Fruit fly (Drosophila melanogaster) whole organism, embryonic: ENCODE measurements around the gene CG18662.

ENCODE experiments used
- Atf6 ChIP-seq: fragments of 200-800 bp; sonication (Bioruptor generic); IDR thresholded peaks from 2 replicates; pipeline ENCODE4 v1.3.6; 2022; ENCODE audit warnings: missing biosample characterization, missing genetic modification characterization
- CG10147 ChIP-seq: fragments of 200-800 bp; sonication (Bioruptor generic); optimal IDR thresholded peaks from 2 replicates; lab custom pipeline; 2019; ENCODE audit warnings: missing biosample characterization, mild to moderate bottlenecking, missing genetic modification characterization, moderate library complexity
- CG10267 ChIP-seq: fragments of 200-800 bp; sonication (Bioruptor generic); optimal IDR thresholded peaks from 2 replicates; lab custom pipeline; 2018; ENCODE audit warnings: missing biosample characterization, mild to moderate bottlenecking, missing genetic modification characterization, moderate library complexity
- CG12071 ChIP-seq: fragments of 200-800 bp; sonication (Bioruptor generic); optimal IDR thresholded peaks from 3 replicates; lab custom pipeline; 2018; ENCODE audit warnings: missing biosample characterization, mild to moderate bottlenecking, missing genetic modification characterization
- CG12744 ChIP-seq: fragments of 200-800 bp; sonication (Bioruptor generic); optimal IDR thresholded peaks from 2 replicates; lab custom pipeline; 2016; ENCODE audit warnings: missing biosample characterization, missing genetic modification characterization
- CG12942 ChIP-seq: fragments of 200-800 bp; sonication (Bioruptor generic); optimal IDR thresholded peaks from 3 replicates; lab custom pipeline; 2016; ENCODE audit warnings: missing biosample characterization, missing genetic modification characterization
- CG14014 ChIP-seq: fragments of 200-800 bp; sonication (Bioruptor generic); IDR thresholded peaks from 2 replicates; pipeline ENCODE4 v1.3.6; 2022; ENCODE audit warnings: missing biosample characterization, missing genetic modification characterization
- CG14710 ChIP-seq: fragments of 200-800 bp; sonication (Bioruptor generic); optimal IDR thresholded peaks from 3 replicates; lab custom pipeline; 2019; ENCODE audit warnings: missing biosample characterization, mild to moderate bottlenecking, missing genetic modification characterization, moderate library complexity
- CG1603 ChIP-seq: fragments of 200-800 bp; sonication (Bioruptor generic); optimal IDR thresholded peaks from 2 replicates; lab custom pipeline; 2019; ENCODE audit warnings: missing biosample characterization, mild to moderate bottlenecking, missing genetic modification characterization, moderate library complexity
- CG1647 ChIP-seq: fragments of 200-800 bp; sonication (Bioruptor generic); optimal IDR thresholded peaks from 3 replicates; lab custom pipeline; 2016; ENCODE audit warnings: missing biosample characterization, missing genetic modification characterization
- CG17186 ChIP-seq: fragments of 200-800 bp; sonication (Bioruptor generic); optimal IDR thresholded peaks from 3 replicates; lab custom pipeline; 2017; ENCODE audit warnings: missing biosample characterization, missing genetic modification reagents, missing genetic modification characterization
- CG17361 ChIP-seq: fragments of 200-800 bp; sonication (Bioruptor generic); IDR thresholded peaks from 3 replicates; pipeline ENCODE4 v1.3.6; 2022; ENCODE audit warnings: missing biosample characterization, missing genetic modification characterization
- CG18764 ChIP-seq: fragments of 200-800 bp; sonication (Bioruptor generic); optimal IDR thresholded peaks from 3 replicates; lab custom pipeline; 2016; ENCODE audit warnings: missing biosample characterization, missing genetic modification characterization
- CG31224 ChIP-seq: fragments of 200-800 bp; sonication (Bioruptor generic); IDR thresholded peaks from 2 replicates; pipeline ENCODE4 v1.3.6; 2022; ENCODE audit warnings: missing biosample characterization, missing genetic modification characterization
- CG32532 ChIP-seq: fragments of 200-800 bp; sonication (Bioruptor generic); IDR thresholded peaks from 2 replicates; pipeline ENCODE4 v1.3.6; 2022; ENCODE audit warnings: missing biosample characterization, missing genetic modification characterization
- CG3407 ChIP-seq: fragments of 200-800 bp; sonication (Bioruptor generic); optimal IDR thresholded peaks from 2 replicates; lab custom pipeline; 2018; ENCODE audit warnings: missing biosample characterization, mild to moderate bottlenecking, missing genetic modification characterization
- CG6654 ChIP-seq: fragments of 200-800 bp; sonication (Bioruptor generic); optimal IDR thresholded peaks from 2 replicates; lab custom pipeline; 2017; ENCODE audit warnings: missing biosample characterization, mild to moderate bottlenecking, missing genetic modification characterization
- CG7556 ChIP-seq: fragments of 200-800 bp; sonication (Bioruptor generic); optimal IDR thresholded peaks from 2 replicates; lab custom pipeline; 2017; ENCODE audit warnings: missing biosample characterization, mild to moderate bottlenecking, missing genetic modification characterization
- CG7786 ChIP-seq: fragments of 200-800 bp; sonication (Bioruptor generic); optimal IDR thresholded peaks from 2 replicates; lab custom pipeline; 2016; ENCODE audit warnings: missing biosample characterization, missing genetic modification characterization
- CG8290 ChIP-seq, 3 experiments: fragments of 200-800 bp; sonication (Bioruptor generic); optimal IDR thresholded peaks; 2 replicates each; lab custom pipeline; 2016 to 2019; ENCODE audit warnings: missing biosample characterization in 3 of 3, missing genetic modification characterization in 3 of 3, mild to moderate bottlenecking in 2 of 3, moderate library complexity in 1 of 3
- CG9797 ChIP-seq: fragments of 200-800 bp; sonication (Bioruptor generic); optimal IDR thresholded peaks from 3 replicates; lab custom pipeline; 2018; ENCODE audit warnings: missing biosample characterization, mild to moderate bottlenecking, missing genetic modification characterization
- CHES-1-like ChIP-seq: fragments of 200-800 bp; sonication (Bioruptor generic); optimal IDR thresholded peaks from 2 replicates; lab custom pipeline; 2016; ENCODE audit warnings: missing biosample characterization, missing genetic modification characterization
- Camta ChIP-seq: fragments of 200-800 bp; sonication (Bioruptor generic); optimal IDR thresholded peaks from 2 replicates; lab custom pipeline; 2016; ENCODE audit warnings: missing biosample characterization, missing genetic modification characterization
- CrebB ChIP-seq: fragments of 200-800 bp; sonication (Bioruptor generic); optimal IDR thresholded peaks from 3 replicates; lab custom pipeline; 2018; ENCODE audit warnings: missing biosample characterization, mild to moderate bottlenecking, missing genetic modification characterization
- D ChIP-seq, 2 experiments: fragments of 200-800 bp in 1 of 2; fragments of >200 bp in 1 of 2; sonication (Bioruptor generic) in 1 of 2; optimal IDR thresholded peaks; 2 replicates in 1 of 2; 3 replicates in 1 of 2; lab custom pipeline; 2017; ENCODE audit warnings: mild to moderate bottlenecking in 1 of 2, missing biosample characterization in 1 of 2, missing genetic modification characterization in 1 of 2, missing genetic modification reagents in 1 of 2
- D19B ChIP-seq: fragments of 200-800 bp; sonication (Bioruptor generic); optimal IDR thresholded peaks from 2 replicates; lab custom pipeline; 2017; ENCODE audit warnings: missing biosample characterization, mild to moderate bottlenecking, missing genetic modification characterization
- Dll ChIP-seq: fragments of 200-800 bp; sonication (Bioruptor generic); IDR thresholded peaks from 4 replicates; pipeline ENCODE4 v1.3.6; 2022; ENCODE audit warnings: missing biosample characterization, missing genetic modification characterization; ENCODE audit not compliant: partially characterized antibody
- E2f2 ChIP-seq: fragments of 200-800 bp; sonication (Bioruptor generic); IDR thresholded peaks from 2 replicates; pipeline ENCODE4 v1.3.6; 2022; ENCODE audit warnings: missing biosample characterization, missing genetic modification characterization
- Fer1 ChIP-seq: fragments of 200-800 bp; sonication (Bioruptor generic); optimal IDR thresholded peaks from 2 replicates; lab custom pipeline; 2017; ENCODE audit warnings: missing biosample characterization, mild to moderate bottlenecking, missing genetic modification characterization
- HmgZ ChIP-seq: fragments of 200-800 bp; sonication (Bioruptor generic); optimal IDR thresholded peaks from 2 replicates; lab custom pipeline; 2018; ENCODE audit warnings: missing biosample characterization, mild to moderate bottlenecking, missing genetic modification characterization
- Lhr ChIP-seq: fragments of 200-800 bp; sonication (Bioruptor generic); optimal IDR thresholded peaks from 3 replicates; lab custom pipeline; 2017; ENCODE audit warnings: mild to moderate bottlenecking, missing biosample characterization, missing genetic modification reagents, missing genetic modification characterization
- MBD-R2 ChIP-seq: fragments of 200-800 bp; sonication (Bioruptor generic); IDR thresholded peaks from 2 replicates; pipeline ENCODE4 v1.3.6; 2022; ENCODE audit warnings: missing biosample characterization, missing genetic modification characterization
- Oaz ChIP-seq: fragments of 200-800 bp; sonication (Bioruptor generic); IDR thresholded peaks from 2 replicates; pipeline ENCODE4 v1.3.6; 2022; ENCODE audit warnings: missing biosample characterization, missing genetic modification characterization
- PHDP ChIP-seq: fragments of 200-800 bp; sonication (Bioruptor generic); optimal IDR thresholded peaks from 3 replicates; lab custom pipeline; 2018; ENCODE audit warnings: missing biosample characterization, mild to moderate bottlenecking, missing genetic modification characterization, moderate library complexity
- Ptx1 ChIP-seq: fragments of 200-800 bp; sonication (Bioruptor generic); IDR thresholded peaks from 2 replicates; pipeline ENCODE4 v1.3.6; 2022; ENCODE audit warnings: missing biosample characterization, missing genetic modification characterization
- Scr ChIP-seq: fragments of 200-800 bp; sonication (Bioruptor generic); IDR thresholded peaks from 2 replicates; pipeline ENCODE4 v1.3.6; 2022; ENCODE audit warnings: missing biosample characterization, missing genetic modification characterization; ENCODE audit not compliant: partially characterized antibody
- Stat92E ChIP-seq, 3 experiments: fragments of >200 bp in 2 of 3; fragments of 200-800 bp in 1 of 3; sonication (Bioruptor generic) in 1 of 3; optimal IDR thresholded peaks; 2 replicates each; lab custom pipeline; 2017 to 2019; ENCODE audit warnings: missing biosample characterization in 3 of 3, missing genetic modification characterization in 3 of 3, mild to moderate bottlenecking in 1 of 3, moderate library complexity in 1 of 3
- bowl ChIP-seq: fragments of 200-800 bp; sonication (Bioruptor generic); IDR thresholded peaks from 2 replicates; pipeline ENCODE4 v1.3.6; 2022; ENCODE audit warnings: missing biosample characterization, missing genetic modification characterization
- bsh ChIP-seq, 2 experiments: fragments of 200-800 bp; sonication (Bioruptor generic); optimal IDR thresholded peaks; 2 replicates each; lab custom pipeline; 2017 to 2018; ENCODE audit warnings: mild to moderate bottlenecking in 2 of 2, missing biosample characterization in 2 of 2, missing genetic modification characterization in 2 of 2, moderate library complexity in 1 of 2
- cato ChIP-seq: fragments of 200-800 bp; sonication (Bioruptor generic); optimal IDR thresholded peaks from 2 replicates; lab custom pipeline; 2016; ENCODE audit warnings: missing biosample characterization, missing genetic modification characterization, borderline replicate concordance
- exex ChIP-seq: fragments of 200-800 bp; sonication (Bioruptor generic); optimal IDR thresholded peaks from 4 replicates; lab custom pipeline; 2018; ENCODE audit warnings: missing biosample characterization, mild to moderate bottlenecking, missing genetic modification characterization, moderate library complexity
- ftz-f1 ChIP-seq: fragments of 200-800 bp; sonication (Bioruptor generic); optimal IDR thresholded peaks from 2 replicates; lab custom pipeline; 2016; ENCODE audit warnings: missing biosample characterization, missing genetic modification characterization
- lola ChIP-seq, 3 experiments: fragments of >200 bp in 2 of 3; fragments of 200-800 bp in 1 of 3; sonication (Bioruptor generic) in 1 of 3; optimal IDR thresholded peaks; 2 replicates each; lab custom pipeline; 2017 to 2019; ENCODE audit warnings: missing biosample characterization in 3 of 3, missing genetic modification characterization in 3 of 3, mild to moderate bottlenecking in 1 of 3, moderate library complexity in 1 of 3
- maf-S ChIP-seq: fragments of 200-800 bp; sonication (Bioruptor generic); optimal IDR thresholded peaks from 2 replicates; lab custom pipeline; 2016; ENCODE audit warnings: missing biosample characterization, missing genetic modification characterization
- mirr ChIP-seq: fragments of 200-800 bp; sonication (Bioruptor generic); optimal IDR thresholded peaks from 3 replicates; lab custom pipeline; 2018; ENCODE audit warnings: missing biosample characterization, mild to moderate bottlenecking, missing genetic modification characterization
- pzg ChIP-seq: fragments of 200-800 bp; sonication (Bioruptor generic); optimal IDR thresholded peaks from 3 replicates; lab custom pipeline; 2018; ENCODE audit warnings: missing biosample characterization, mild to moderate bottlenecking, missing genetic modification characterization, moderate library complexity
- sisA ChIP-seq: fragments of 200-800 bp; sonication (Bioruptor generic); IDR thresholded peaks from 2 replicates; pipeline ENCODE4 v1.3.6; 2022; ENCODE audit warnings: missing biosample characterization, missing genetic modification characterization
- unc-4 ChIP-seq: fragments of 200-800 bp; sonication (Bioruptor generic); IDR thresholded peaks from 2 replicates; pipeline ENCODE4 v1.3.6; 2022; ENCODE audit warnings: missing biosample characterization, missing genetic modification characterization; ENCODE audit not compliant: partially characterized antibody
- vfl ChIP-seq: fragments of 200-800 bp; sonication (Bioruptor generic); optimal IDR thresholded peaks from 2 replicates; lab custom pipeline; 2016; ENCODE audit warnings: missing biosample characterization, missing genetic modification characterization
- zfh2 ChIP-seq: fragments of 200-800 bp; sonication (Bioruptor generic); optimal IDR thresholded peaks from 2 replicates; lab custom pipeline; 2016; ENCODE audit warnings: missing biosample characterization, missing genetic modification characterization

Gene CG18662

dm6 chr2L:9010267-9010666, 29.8 kb downstream of the CG18662 start, which contains the start of gene CG9568 (continued):
- no peak for TF ChIP-seq bowl (GFP tag; lab: Robert Waterston, UW)
- no peak for TF ChIP-seq D (optimal IDR thresholded peaks at IDR 0.05; lab: Kevin White, UChicago)
- no peak for TF ChIP-seq D (GFP tag; optimal IDR thresholded peaks at IDR 0.05; lab: Kevin White, UChicago)
- no peak for TF ChIP-seq zfh2 (GFP tag; lab: Kevin White, UChicago)
- no peak for TF ChIP-seq HmgZ (tag; lab: Kevin White, UChicago)
- TF ChIP-seq bsh (GFP tag; optimal IDR thresholded peaks at IDR 0.05; lab: Kevin White, UChicago): no peak
- no peak for TF ChIP-seq sisA (GFP tag; lab: Robert Waterston, UW)
- no peak for TF ChIP-seq Stat92E (GFP tag; optimal IDR thresholded peaks at IDR 0.05; lab: Kevin White, UChicago)
- no peak for TF ChIP-seq CG17361 (GFP tag; lab: Robert Waterston, UW)
- TF ChIP-seq CG32532 (GFP tag; lab: Robert Waterston, UW): no peak
- no peak for TF ChIP-seq CG3407 (GFP tag; lab: Kevin White, UChicago)
- TF ChIP-seq CG10267: no peak
- no peak for TF ChIP-seq CG31224
- no peak for TF ChIP-seq CG7786 (GFP tag; lab: Kevin White, UChicago)
- TF ChIP-seq mirr (GFP tag; lab: Kevin White, UChicago): peak; percentile 47
- no peak for TF ChIP-seq CG8290 (GFP tag; optimal IDR thresholded peaks at IDR 0.05; lab: Kevin White, UChicago)
- no peak for TF ChIP-seq CG8290 (tag; optimal IDR thresholded peaks at IDR 0.05; lab: Kevin White, UChicago)
- no peak for TF ChIP-seq lola (GFP tag; optimal IDR thresholded peaks at IDR 0.05; lab: Kevin White, UChicago)
- TF ChIP-seq unc-4: no peak
- TF ChIP-seq CG12071: peak; percentile 48
- no peak for TF ChIP-seq pzg (GFP tag; lab: Kevin White, UChicago)
- no peak for TF ChIP-seq CG7556
- no peak for TF ChIP-seq CG1603 (tag; lab: Kevin White, UChicago)
- no peak for TF ChIP-seq CG17186 (GFP tag; lab: Kevin White, UChicago)
- no peak for TF ChIP-seq CHES-1-like (GFP tag; lab: Kevin White, UChicago)
- no peak for TF ChIP-seq Ptx1 (GFP tag; lab: Robert Waterston, UW)
- TF ChIP-seq CG6654 (GFP tag; lab: Kevin White, UChicago): no peak
- no peak for TF ChIP-seq MBD-R2
- no peak for TF ChIP-seq CG14710
- no peak for TF ChIP-seq CG12942 (GFP tag; lab: Kevin White, UChicago)
- TF ChIP-seq Dll: no peak
- TF ChIP-seq ftz-f1 (GFP tag; lab: Kevin White, UChicago): no peak
- no peak for TF ChIP-seq Oaz (GFP tag; lab: Robert Waterston, UW)
- no peak for TF ChIP-seq CG10147
- no peak for TF ChIP-seq maf-S
- TF ChIP-seq Scr (GFP tag; lab: Robert Waterston, UW): no peak
- no peak for TF ChIP-seq cato (GFP tag; lab: Kevin White, UChicago)
- TF ChIP-seq PHDP: peak; percentile 2
- TF ChIP-seq D19B (GFP tag; lab: Kevin White, UChicago): peak; percentile 22
- TF ChIP-seq CG12744: no peak
- TF ChIP-seq CG9797 (GFP tag; lab: Kevin White, UChicago): no peak
- TF ChIP-seq Camta (GFP tag; lab: Kevin White, UChicago): no peak
- no peak for TF ChIP-seq E2f2 (GFP tag; lab: Robert Waterston, UW)
- TF ChIP-seq CG18764 (GFP tag; lab: Kevin White, UChicago): no peak
- TF ChIP-seq Fer1 (GFP tag; lab: Kevin White, UChicago): no peak
- TF ChIP-seq CG14014 (GFP tag; lab: Robert Waterston, UW): no peak
- TF ChIP-seq CG1647: no peak
- no peak for TF ChIP-seq CrebB (tag; lab: Kevin White, UChicago)
- no peak for TF ChIP-seq Lhr (GFP tag; lab: Kevin White, UChicago)
- TF ChIP-seq exex: peak; percentile 49
- TF ChIP-seq Atf6: no peak
- TF ChIP-seq vfl (GFP tag; lab: Kevin White, UChicago): no peak
